Worm (Caenorhabditis elegans) whole organism, young adult: ENCODE results near the gene lys-7.

Experiments used
- B0336.3 ChIP-seq: fragments of 200-800 bp; sonication (Bioruptor generic); IDR thresholded peaks from 2 replicates; pipeline ENCODE4 v1.3.6; 2022; ENCODE audit warnings: missing genetic modification characterization, missing compliant biosample characterization
- C06A6.2 ChIP-seq: fragments of 200-800 bp; sonication (Bioruptor generic); conservative IDR thresholded peaks from 2 replicates; pipeline ENCODE4 v1.3.6; 2022; ENCODE audit warnings: missing genetic modification characterization, missing compliant biosample characterization
- C17E4.6 ChIP-seq: fragments of 200-800 bp; sonication (Bioruptor generic); IDR thresholded peaks from 2 replicates; pipeline ENCODE4 v1.3.6; 2022; ENCODE audit warnings: missing genetic modification reagents, missing genetic modification characterization, missing compliant biosample characterization
- D2030.7 ChIP-seq: fragments of 200-800 bp; sonication (Bioruptor generic); IDR thresholded peaks from 2 replicates; pipeline ENCODE4 v1.3.6; 2022; ENCODE audit warnings: missing genetic modification reagents, missing genetic modification characterization, missing compliant biosample characterization
- F33H1.4 ChIP-seq: fragments of 200-800 bp; sonication (Bioruptor generic); IDR thresholded peaks from 2 replicates; pipeline ENCODE4 v1.3.6; 2022; ENCODE audit warnings: missing genetic modification reagents, missing genetic modification characterization, missing compliant biosample characterization
- F37B4.10 ChIP-seq: fragments of 200-800 bp; sonication (Bioruptor generic); IDR thresholded peaks from 2 replicates; pipeline ENCODE4 v1.3.6; 2022; ENCODE audit warnings: missing genetic modification characterization, missing compliant biosample characterization
- F55B11.4 ChIP-seq: sonication (generic microtip); optimal IDR thresholded peaks from 2 replicates; lab custom pipeline; 2016; ENCODE audit warnings: missing compliant biosample characterization, missing genetic modification characterization, borderline replicate concordance; ENCODE audit not compliant: insufficient read depth
- F57C9.4 ChIP-seq: sonication (generic microtip); optimal IDR thresholded peaks from 2 replicates; lab custom pipeline; 2017; ENCODE audit warnings: mild to moderate bottlenecking, missing genetic modification characterization, missing compliant biosample characterization
- K11D2.4 ChIP-seq: fragments of 200-800 bp; sonication (Bioruptor generic); IDR thresholded peaks from 2 replicates; pipeline ENCODE4 v1.3.6; 2022; ENCODE audit warnings: missing genetic modification reagents, missing genetic modification characterization, missing compliant biosample characterization
- T26A5.8 ChIP-seq: sonication (generic microtip); optimal IDR thresholded peaks from 2 replicates; lab custom pipeline; 2016; ENCODE audit warnings: missing genetic modification characterization, missing compliant biosample characterization
- Y53G8AR.9 ChIP-seq: fragments of 200-800 bp; sonication (Bioruptor generic); conservative IDR thresholded peaks from 2 replicates; pipeline ENCODE4 v1.3.6; 2022; ENCODE audit warnings: missing genetic modification reagents, missing genetic modification characterization, missing compliant biosample characterization
- Y95B8A.8 ChIP-seq: fragments of 200-800 bp; sonication (Bioruptor generic); IDR thresholded peaks from 2 replicates; pipeline ENCODE4 v1.3.6; 2022; ENCODE audit warnings: missing genetic modification reagents, missing genetic modification characterization, missing compliant biosample characterization
- atf-7 ChIP-seq: sonication (generic microtip); optimal IDR thresholded peaks from 2 replicates; lab custom pipeline; 2017; ENCODE audit warnings: mild to moderate bottlenecking, missing genetic modification characterization, missing compliant biosample characterization
- athp-1 ChIP-seq: sonication (generic microtip); optimal IDR thresholded peaks from 2 replicates; lab custom pipeline; 2017; ENCODE audit warnings: mild to moderate bottlenecking, missing genetic modification characterization, missing compliant biosample characterization
- ccch-3 ChIP-seq: fragments of 200-800 bp; sonication (Bioruptor generic); optimal IDR thresholded peaks from 2 replicates; lab custom pipeline; 2018; ENCODE audit warnings: mild to moderate bottlenecking, missing genetic modification characterization, missing compliant biosample characterization
- cebp-1 ChIP-seq, 2 experiments: fragments of 200-800 bp in 1 of 2; sonication (Bioruptor generic) in 1 of 2; sonication (generic microtip) in 1 of 2; IDR thresholded peaks in 1 of 2; optimal IDR thresholded peaks in 1 of 2; 2 replicates each; pipeline versions ENCODE4 v1.3.6 to Lab custom; 2017 to 2022; ENCODE audit warnings: missing compliant biosample characterization in 2 of 2, missing genetic modification characterization in 2 of 2, mild to moderate bottlenecking in 1 of 2, missing genetic modification reagents in 1 of 2, moderate library complexity in 1 of 2
- ceh-27 ChIP-seq: fragments of 200-800 bp; sonication (Bioruptor generic); optimal IDR thresholded peaks from 2 replicates; lab custom pipeline; 2018; ENCODE audit warnings: mild to moderate bottlenecking, missing genetic modification characterization, moderate library complexity, missing compliant biosample characterization
- ceh-40 ChIP-seq: fragments of 200-800 bp; sonication (Bioruptor generic); IDR thresholded peaks from 2 replicates; pipeline ENCODE4 v1.3.6; 2022; ENCODE audit warnings: missing genetic modification characterization, missing compliant biosample characterization
- chd-7 ChIP-seq: sonication (generic microtip); optimal IDR thresholded peaks from 2 replicates; lab custom pipeline; 2016; ENCODE audit warnings: mild to moderate bottlenecking, missing genetic modification characterization, moderate library complexity, missing compliant biosample characterization
- efl-1 ChIP-seq: fragments of 150-350 bp; optimal IDR thresholded peaks from 2 replicates; lab custom pipeline; 2014; ENCODE audit warnings: missing biosample characterization, missing genetic modification reagents, missing genetic modification characterization
- egrh-3 ChIP-seq: fragments of 200-800 bp; sonication (Bioruptor generic); IDR thresholded peaks from 2 replicates; pipeline ENCODE4 v1.3.6; 2022; ENCODE audit warnings: missing genetic modification reagents, missing genetic modification characterization, missing compliant biosample characterization
- fkh-3 ChIP-seq: sonication (generic microtip); optimal IDR thresholded peaks from 2 replicates; lab custom pipeline; 2016; ENCODE audit warnings: mild to moderate bottlenecking, missing genetic modification characterization, missing compliant biosample characterization
- hmg-1.2 ChIP-seq: fragments of 200-800 bp; sonication (Bioruptor generic); IDR thresholded peaks from 2 replicates; pipeline ENCODE4 v1.3.6; 2022; ENCODE audit warnings: missing genetic modification reagents, missing genetic modification characterization, missing compliant biosample characterization
- let-607 ChIP-seq, 2 experiments: fragments of 200-800 bp in 1 of 2; sonication (Bioruptor generic) in 1 of 2; sonication (generic microtip) in 1 of 2; optimal IDR thresholded peaks; 2 replicates each; lab custom pipeline; 2016 to 2018; ENCODE audit warnings: mild to moderate bottlenecking in 2 of 2, missing compliant biosample characterization in 2 of 2, missing genetic modification characterization in 2 of 2, moderate library complexity in 2 of 2, missing genotype in 1 of 2
- madf-10 ChIP-seq: sonication (generic microtip); optimal IDR thresholded peaks from 2 replicates; lab custom pipeline; 2016; ENCODE audit warnings: mild to moderate bottlenecking, missing genetic modification characterization, missing compliant biosample characterization
- madf-3 ChIP-seq: fragments of 200-800 bp; sonication (Bioruptor generic); IDR thresholded peaks from 2 replicates; pipeline ENCODE4 v1.3.6; 2022; ENCODE audit warnings: missing genetic modification reagents, missing genetic modification characterization, missing compliant biosample characterization
- madf-8 ChIP-seq: fragments of 200-800 bp; sonication (Bioruptor generic); conservative IDR thresholded peaks from 2 replicates; pipeline ENCODE4 v1.3.6; 2022; ENCODE audit warnings: missing genetic modification reagents, missing genetic modification characterization, missing compliant biosample characterization
- nhr-27 ChIP-seq: fragments of 200-800 bp; sonication (Bioruptor generic); optimal IDR thresholded peaks from 2 replicates; lab custom pipeline; 2018; ENCODE audit warnings: mild to moderate bottlenecking, missing genetic modification characterization, moderate library complexity, missing compliant biosample characterization
- rpc-1 ChIP-seq, 2 experiments: fragments of 150-350 bp in 1 of 2; sonication (generic microtip) in 1 of 2; optimal IDR thresholded peaks; 2 replicates each; lab custom pipeline; 2014 to 2018; ENCODE audit warnings: missing biosample characterization in 1 of 2, missing genetic modification characterization in 1 of 2, missing genetic modification reagents in 1 of 2, missing genotype in 1 of 2
- snpc-1.1 ChIP-seq: sonication (generic microtip); optimal IDR thresholded peaks from 2 replicates; lab custom pipeline; 2017; ENCODE audit warnings: missing genetic modification characterization, mild to moderate bottlenecking, missing compliant biosample characterization, antibody characterized with exemption, moderate library complexity, missing genotype, missing genetic modification reagents; ENCODE audit not compliant: insufficient read depth
- sptf-2 ChIP-seq: fragments of 200-800 bp; sonication (Bioruptor generic); optimal IDR thresholded peaks from 2 replicates; lab custom pipeline; 2018; ENCODE audit warnings: mild to moderate bottlenecking, missing genetic modification characterization, missing compliant biosample characterization
- zim-3 ChIP-seq: sonication (generic microtip); optimal IDR thresholded peaks from 2 replicates; lab custom pipeline; 2017; ENCODE audit warnings: mild to moderate bottlenecking, missing genetic modification characterization, moderate library complexity, missing compliant biosample characterization
- ztf-28 ChIP-seq: fragments of 200-800 bp; sonication (Bioruptor generic); IDR thresholded peaks from 2 replicates; pipeline ENCODE4 v1.3.6; 2022; ENCODE audit warnings: missing genetic modification reagents, missing genetic modification characterization, missing compliant biosample characterization

The lys-7 gene

DNA sequence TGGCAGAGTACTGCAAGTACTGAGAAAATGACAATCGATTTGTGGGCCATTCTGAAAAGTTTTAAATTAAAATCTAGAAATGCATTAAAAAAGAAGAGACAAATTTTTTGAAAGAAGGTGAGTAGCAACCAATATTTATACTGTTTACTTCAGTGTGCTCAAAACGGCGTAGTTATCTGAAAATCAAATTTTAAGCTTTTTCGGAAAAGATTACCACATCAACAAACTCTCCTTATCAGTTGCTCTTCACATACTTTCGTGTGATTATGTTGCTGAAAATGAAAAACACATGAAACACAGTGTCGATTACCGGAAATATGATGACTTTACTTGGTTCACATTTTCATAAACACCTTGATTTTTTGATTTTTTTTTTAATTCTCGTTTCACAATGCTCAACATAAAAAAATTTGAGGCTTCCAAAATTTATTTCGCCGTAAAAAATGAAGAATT lies at the start of gene lys-7:
lys-7 (minus strand) TSS at position 51 of the 453 bp plus-strand sequence.
- TF ChIP-seq madf-3 (GFP tag; lab: Robert Waterston, UW) (no peak), K11D2.4 (GFP tag; lab: Robert Waterston, UW) (no peak), D2030.7 (no peak), hmg-1.2 (GFP tag; lab: Robert Waterston, UW) (no peak), F55B11.4 (tag; lab: Kevin White, UChicago) (no peak), rpc-1 (optimal IDR thresholded peaks at IDR 0.05; lab: Kevin White, UChicago) (no peak), rpc-1 (tag; optimal IDR thresholded peaks at IDR 0.05; lab: Kevin White, UChicago) (no peak)

DNA sequence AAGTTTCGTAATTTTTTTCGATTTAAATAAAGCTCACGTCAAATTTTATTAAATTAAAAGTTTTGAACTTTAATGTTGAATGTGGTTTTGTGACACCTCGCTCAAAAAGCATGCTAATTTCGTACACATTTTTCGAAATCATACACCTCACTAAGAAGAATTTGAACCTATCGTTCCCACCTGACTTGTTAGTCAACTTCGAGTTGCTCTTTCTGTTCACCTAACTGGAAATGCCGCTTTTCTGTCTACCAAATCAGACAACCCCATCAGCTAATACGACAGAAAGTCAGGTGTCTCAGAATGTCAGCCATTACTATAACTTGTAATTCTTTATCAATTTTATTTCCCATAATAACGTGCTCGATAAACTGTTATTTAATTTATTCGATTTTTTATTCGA lies 48.0 kb upstream of the lys-7 start, which contains the start of gene srbc-66:
srbc-66 (plus strand) TSS at position 301 of the 400 bp plus-strand sequence.
- TF ChIP-seq ccch-3 = no peak
- TF ChIP-seq, all 124 proteins: peak for 0

DNA sequence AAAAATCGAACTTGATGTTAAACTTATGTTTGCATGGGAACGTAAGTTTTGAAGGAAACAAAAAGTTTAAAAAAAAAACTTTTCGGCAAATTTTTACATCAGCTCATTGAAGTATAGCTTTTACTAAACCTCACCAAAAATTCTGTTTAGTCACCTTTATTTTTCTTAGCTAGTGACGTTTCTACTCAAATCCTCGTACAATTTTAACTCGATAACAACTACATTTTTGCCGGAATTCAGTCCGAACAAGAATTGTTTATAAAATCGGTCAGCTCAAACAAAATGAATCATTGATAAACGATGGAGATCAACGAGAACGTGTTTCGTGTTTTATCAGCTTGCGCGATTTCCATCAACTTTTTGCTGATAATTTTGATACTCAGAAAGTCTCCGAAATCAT lies 44.5 kb upstream of the lys-7 start, which contains the start of gene str-260:
str-260 (plus strand) TSS at position 301 of the 400 bp plus-strand sequence.
- TF ChIP-seq fkh-3 (tag; lab: Kevin White, UChicago) (no peak), ztf-28 (no peak)

DNA sequence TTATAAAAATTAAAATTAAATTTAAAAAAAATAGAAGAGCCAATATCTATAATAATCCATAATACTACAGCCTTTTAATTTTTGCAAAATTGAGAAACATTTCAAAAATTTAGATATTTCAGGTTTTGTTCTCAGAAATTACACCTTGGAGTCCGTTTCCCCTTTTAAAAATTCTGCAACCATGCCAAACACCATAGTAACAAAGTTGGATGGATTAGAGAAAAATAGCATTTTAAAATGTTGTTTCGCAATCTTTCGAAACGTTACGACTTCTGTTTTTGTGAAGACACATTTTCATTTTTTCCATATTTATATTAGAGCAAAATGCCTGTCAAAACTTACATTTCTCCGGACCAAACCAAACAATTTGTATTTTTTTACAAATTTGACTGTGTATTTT lies 42.6 kb upstream of the lys-7 start, which contains the start of gene T24A6.7:
T24A6.7 (plus strand) TSS at position 301 of the 400 bp plus-strand sequence.
- no peak for TF ChIP-seq Y95B8A.8 (GFP tag; lab: Robert Waterston, UW)
- no peak for TF ChIP-seq F33H1.4 (GFP tag; lab: Robert Waterston, UW)
- TF ChIP-seq snpc-1.1 (tag; lab: Kevin White, UChicago) = no peak
- no peak for TF ChIP-seq athp-1
- TF ChIP-seq madf-8 (GFP tag; lab: Robert Waterston, UW) = no peak
- no peak for TF ChIP-seq D2030.7
- no peak for TF ChIP-seq T26A5.8 (tag; lab: Kevin White, UChicago)
- TF ChIP-seq F57C9.4 = no peak
- no peak for TF ChIP-seq Y53G8AR.9 (GFP tag; lab: Robert Waterston, UW)
- TF ChIP-seq ztf-28 = no peak
- no peak for TF ChIP-seq chd-7
- TF ChIP-seq F37B4.10 (GFP tag; lab: Robert Waterston, UW) = no peak
- TF ChIP-seq sptf-2 = no peak
- TF ChIP-seq C06A6.2 (GFP tag; lab: Robert Waterston, UW) = no peak
- TF ChIP-seq K11D2.4 (GFP tag; lab: Robert Waterston, UW) = no peak
- TF ChIP-seq C17E4.6 (GFP tag; lab: Robert Waterston, UW) = no peak
- TF ChIP-seq madf-3 (GFP tag; lab: Robert Waterston, UW) = no peak
- TF ChIP-seq ceh-40 = no peak
- no peak for TF ChIP-seq nhr-27
- TF ChIP-seq atf-7 (tag; lab: Kevin White, UChicago) = no peak

DNA sequence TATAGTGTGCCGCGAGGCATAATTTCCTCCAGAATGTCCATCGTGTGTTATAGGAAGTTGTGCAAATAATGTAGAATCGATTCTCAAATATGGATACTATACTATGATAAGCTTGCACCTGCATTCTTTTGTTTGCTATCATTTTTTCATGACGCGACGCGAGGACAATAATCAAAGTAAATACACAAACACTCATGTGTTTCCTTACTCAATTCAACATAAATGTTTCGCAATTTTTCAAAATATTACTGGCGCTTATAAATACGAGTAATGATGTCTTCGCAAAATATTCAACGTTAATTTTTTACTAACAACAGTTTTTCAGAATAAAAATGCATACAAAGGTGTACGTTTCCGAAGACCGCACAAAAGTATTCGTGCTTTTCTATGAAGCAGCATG lies 40.9 kb upstream of the lys-7 start, which contains the start of gene irg-1:
irg-1 (plus strand) TSS at position 326 of the 400 bp plus-strand sequence.
- no peak for TF ChIP-seq F37B4.10 (GFP tag; lab: Robert Waterston, UW)
- TF ChIP-seq madf-10 (tag; lab: Kevin White, UChicago) = no peak
- TF ChIP-seq zim-3 = no peak
- TF ChIP-seq cebp-1 (GFP tag; IDR thresholded peaks at IDR 0.05; lab: Robert Waterston, UW) = peak; percentile 25; the same call in 1 of the 2 replicates
- no peak for TF ChIP-seq cebp-1 (tag; optimal IDR thresholded peaks at IDR 0.05; lab: Kevin White, UChicago)
- TF ChIP-seq B0336.3 (GFP tag; lab: Robert Waterston, UW) = no peak
- TF ChIP-seq let-607 (tag; optimal IDR thresholded peaks at IDR 0.05; lab: Kevin White, UChicago) = no peak
- no peak for TF ChIP-seq ceh-27 (GFP tag; lab: Kevin White, UChicago)
- no peak for TF ChIP-seq egrh-3 (GFP tag; lab: Robert Waterston, UW)
- TF ChIP-seq efl-1 (GFP tag; lab: Kevin White, UChicago) = no peak
- TF ChIP-seq, all 124 proteins: peak for 1
